Worm (Caenorhabditis elegans): ENCODE results near the gene Y82E9BL.5.

- TF ChIP-seq R02D3.7 (tag; optimal IDR thresholded peaks at IDR 0.05): no peak
- no peak for TF ChIP-seq sea-2 (GFP tag; optimal IDR thresholded peaks at IDR 0.05)
- no peak for TF ChIP-seq skn-1 (tag; optimal IDR thresholded peaks at IDR 0.05)
- no peak for TF ChIP-seq aly-2 (tag; optimal IDR thresholded peaks at IDR 0.05)
- no peak for TF ChIP-seq snpc-4 (tag; optimal IDR thresholded peaks at IDR 0.05)
- no peak for TF ChIP-seq fkh-10 (GFP tag; optimal IDR thresholded peaks at IDR 0.05)
- no peak for TF ChIP-seq elt-1 (tag; optimal IDR thresholded peaks at IDR 0.05)
- TF ChIP-seq nhr-25 (tag; optimal IDR thresholded peaks at IDR 0.05): no peak
- TF ChIP-seq pqm-1 (tag; optimal IDR thresholded peaks at IDR 0.05): no peak
- no peak for TF ChIP-seq nhr-237 (tag; optimal IDR thresholded peaks at IDR 0.05)
- TF ChIP-seq lin-39 (tag; optimal IDR thresholded peaks at IDR 0.05): no peak
- no peak for TF ChIP-seq daf-12 (tag; optimal IDR thresholded peaks at IDR 0.05)
- no peak for TF ChIP-seq pha-4 (tag; optimal IDR thresholded peaks at IDR 0.05)
- TF ChIP-seq tbx-2 (tag; optimal IDR thresholded peaks at IDR 0.05): no peak
Measured at ce11 chrIII:1331894-1332293, 15.5 kb downstream of the Y82E9BL.5 start, which contains the start of gene Y82E9BL.19.

Measured in whole organism, L3 larva.